Fruit fly (Drosophila melanogaster): ENCODE data around the gene CG2818.

DNA sequence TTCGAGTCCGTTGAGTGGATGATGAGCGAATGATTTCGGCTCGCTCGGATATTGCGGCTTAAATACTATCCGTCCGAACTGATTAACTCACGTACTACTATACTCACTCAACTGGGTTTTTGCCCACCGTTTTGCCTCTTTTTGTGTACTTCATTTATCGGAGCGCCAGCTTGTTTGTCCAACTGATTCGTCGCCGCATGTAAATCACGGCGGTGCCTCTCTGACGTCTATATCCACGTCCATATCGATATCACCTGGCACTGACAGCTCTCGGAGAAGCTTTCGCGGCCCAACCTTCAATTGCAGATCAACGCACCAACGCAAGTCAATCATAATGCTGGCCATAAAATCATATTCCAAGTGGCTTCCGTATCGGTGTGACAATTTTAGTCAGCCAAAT, 15.4 kb upstream of the CG2818 start, which contains the start of gene CG3604:
- no peak for TF ChIP-seq CG8478 (optimal IDR thresholded peaks at IDR 0.05)
- no peak for TF ChIP-seq CTCF (optimal IDR thresholded peaks at IDR 0.05)
